Fruit fly (Drosophila melanogaster) whole organism: Measurements from ENCODE around the gene CG14683.

Source experiments
- CG8478 ChIP-seq: fragments of >200 bp; optimal IDR thresholded peaks from 2 replicates; lab custom pipeline; 2018; ENCODE audit warnings: inconsistent platforms
- Dll ChIP-seq: fragments of >200 bp; optimal IDR thresholded peaks from 2 replicates; lab custom pipeline; 2017
- EcR ChIP-seq, 2 experiments: fragments of >200 bp; optimal IDR thresholded peaks; 2 replicates each; lab custom pipeline; 2017; ENCODE audit warnings: missing biosample characterization in 2 of 2, missing genetic modification characterization in 2 of 2, missing genetic modification reagents in 2 of 2
- pan ChIP-seq: fragments of >200 bp; optimal IDR thresholded peaks from 2 replicates; lab custom pipeline; 2017
- psq ChIP-seq: fragments of >200 bp; optimal IDR thresholded peaks from 2 replicates; lab custom pipeline; 2017
- usp ChIP-seq: fragments of >200 bp; optimal IDR thresholded peaks from 2 replicates; lab custom pipeline; 2017; ENCODE audit warnings: missing biosample characterization, missing genetic modification characterization, mixed read lengths

The CG14683 gene

dm6 chr3R:10696371-10696777 lies at the start of gene CG14683, which contains the start of the genes pug and CG46459:
CG14683 (plus strand) TSS chr3R:10696647.
pug (plus strand) TSS chr3R:10696534.
CG46459 (plus strand) TSS chr3R:10696647.
- TF ChIP-seq CG8478 (lab: Kevin White, UChicago) (no peak), pan (lab: Kevin White, UChicago) (no peak), Dll (lab: Kevin White, UChicago) (no peak), psq (lab: Kevin White, UChicago) (no peak), EcR (GFP tag; optimal IDR thresholded peaks at IDR 0.05; lab: Kevin White, UChicago) (no peak), usp (GFP tag; lab: Kevin White, UChicago) (no peak)

dm6 chr3R:10647171-10647570 lies 49.3 kb upstream of the CG14683 start:
- TF ChIP-seq EcR (GFP tag; optimal IDR thresholded peaks at IDR 0.05; lab: Kevin White, UChicago) = no peak
- no peak for TF ChIP-seq pan (lab: Kevin White, UChicago)
- TF ChIP-seq usp (GFP tag; lab: Kevin White, UChicago) = no peak
- no peak for TF ChIP-seq Dll (lab: Kevin White, UChicago)
- no peak for TF ChIP-seq CG8478 (lab: Kevin White, UChicago)
- TF ChIP-seq psq (lab: Kevin White, UChicago) = no peak

dm6 chr3R:10648556-10649181 lies 47.8 kb upstream of the CG14683 start:
- TF ChIP-seq EcR (GFP tag; optimal IDR thresholded peaks at IDR 0.05; lab: Kevin White, UChicago) (no peak), psq (lab: Kevin White, UChicago) (no peak), CG8478 (lab: Kevin White, UChicago) (no peak), Dll (lab: Kevin White, UChicago) (no peak), pan (lab: Kevin White, UChicago) (no peak), usp (GFP tag; lab: Kevin White, UChicago) (no peak)

- no peak for TF ChIP-seq CG8478 (lab: Kevin White, UChicago)
- TF ChIP-seq Dll (lab: Kevin White, UChicago) = no peak
- no peak for TF ChIP-seq usp (GFP tag; lab: Kevin White, UChicago)
- no peak for TF ChIP-seq psq (lab: Kevin White, UChicago)
- TF ChIP-seq pan (lab: Kevin White, UChicago) = no peak
- TF ChIP-seq EcR (GFP tag; optimal IDR thresholded peaks at IDR 0.05; lab: Kevin White, UChicago) = no peak
Observed at dm6 chr3R:10650641-10651318, 45.7 kb upstream of the CG14683 start.

dm6 chr3R:10654642-10655041 lies 41.8 kb upstream of the CG14683 start:
- TF ChIP-seq Dll (lab: Kevin White, UChicago) = no peak
- TF ChIP-seq EcR (GFP tag; optimal IDR thresholded peaks at IDR 0.05; lab: Kevin White, UChicago) = no peak
- no peak for TF ChIP-seq psq (lab: Kevin White, UChicago)
- no peak for TF ChIP-seq CG8478 (lab: Kevin White, UChicago)
- no peak for TF ChIP-seq usp (GFP tag; lab: Kevin White, UChicago)
- TF ChIP-seq pan (lab: Kevin White, UChicago) = no peak

- TF ChIP-seq usp (GFP tag; lab: Kevin White, UChicago) (no peak), psq (lab: Kevin White, UChicago) (no peak), EcR (GFP tag; optimal IDR thresholded peaks at IDR 0.05; lab: Kevin White, UChicago) (no peak), pan (lab: Kevin White, UChicago) (no peak), CG8478 (lab: Kevin White, UChicago) (no peak), Dll (lab: Kevin White, UChicago) (no peak)
Observed at dm6 chr3R:10655968-10656367, 40.5 kb upstream of the CG14683 start.

- TF ChIP-seq psq (lab: Kevin White, UChicago) (no peak), CG8478 (lab: Kevin White, UChicago) (no peak), Dll (lab: Kevin White, UChicago) (no peak), usp (GFP tag; lab: Kevin White, UChicago) (no peak), pan (lab: Kevin White, UChicago) (no peak), EcR (GFP tag; optimal IDR thresholded peaks at IDR 0.05; lab: Kevin White, UChicago) (no peak)
Observed at dm6 chr3R:10656578-10656977, 39.9 kb upstream of the CG14683 start.

dm6 chr3R:10658783-10659182 lies 37.7 kb upstream of the CG14683 start:
- no peak for TF ChIP-seq pan (lab: Kevin White, UChicago)

dm6 chr3R:10659563-10659962 lies 36.9 kb upstream of the CG14683 start:
- no peak for TF ChIP-seq usp (GFP tag; lab: Kevin White, UChicago)
- TF ChIP-seq pan (lab: Kevin White, UChicago) = no peak
- no peak for TF ChIP-seq Dll (lab: Kevin White, UChicago)
- TF ChIP-seq psq (lab: Kevin White, UChicago) = no peak
- no peak for TF ChIP-seq EcR (GFP tag; optimal IDR thresholded peaks at IDR 0.05; lab: Kevin White, UChicago)
- no peak for TF ChIP-seq CG8478 (lab: Kevin White, UChicago)

- no peak for TF ChIP-seq EcR (GFP tag; optimal IDR thresholded peaks at IDR 0.05; lab: Kevin White, UChicago)
- no peak for TF ChIP-seq psq (lab: Kevin White, UChicago)
- TF ChIP-seq pan (lab: Kevin White, UChicago) = no peak
- no peak for TF ChIP-seq usp (GFP tag; lab: Kevin White, UChicago)
- no peak for TF ChIP-seq Dll (lab: Kevin White, UChicago)
- TF ChIP-seq CG8478 (lab: Kevin White, UChicago) = no peak
Observed at dm6 chr3R:10661098-10661497, 35.3 kb upstream of the CG14683 start.

- TF ChIP-seq pan (lab: Kevin White, UChicago) = no peak
- TF ChIP-seq CG8478 (lab: Kevin White, UChicago) = peak; percentile 39
Observed at dm6 chr3R:10664942-10665341, 31.5 kb upstream of the CG14683 start.
